Worm (Caenorhabditis elegans) whole organism, mixed stage, embryonic: ENCODE data around the gene ceh-16.

Experiments used
- lin-13 ChIP-seq: fragments of 150-350 bp; optimal IDR thresholded peaks from 2 replicates; lab custom pipeline; 2014; ENCODE audit warnings: missing biosample characterization, missing genetic modification characterization
- lsy-2 ChIP-seq: fragments of 150-350 bp; optimal IDR thresholded peaks from 2 replicates; lab custom pipeline; 2014; ENCODE audit warnings: missing biosample characterization, missing genetic modification characterization
- nhr-12 ChIP-seq: fragments of 150-350 bp; optimal IDR thresholded peaks from 2 replicates; lab custom pipeline; 2014; ENCODE audit warnings: missing biosample characterization, missing genetic modification characterization
- pha-4 ChIP-seq: fragments of 150-350 bp; optimal IDR thresholded peaks from 2 replicates; lab custom pipeline; 2018; ENCODE audit warnings: missing biosample characterization, missing genetic modification reagents, missing genetic modification characterization
- tbx-8 ChIP-seq: fragments of 200-800 bp; sonication (Bioruptor generic); optimal IDR thresholded peaks from 2 replicates; lab custom pipeline; 2018; ENCODE audit warnings: mild to moderate bottlenecking, missing genetic modification characterization, moderate library complexity, missing compliant biosample characterization

ce11 chrIII:8598961-8599360 lies 23.6 kb upstream of the ceh-16 start:
- TF ChIP-seq lin-13 (tag; lab: Kevin White, UChicago) (no peak), nhr-12 (tag; lab: Kevin White, UChicago) (no peak), tbx-8 (GFP tag; lab: Kevin White, UChicago) (no peak), pha-4 (tag; lab: Kevin White, UChicago) (no peak), lsy-2 (tag; lab: Kevin White, UChicago) (no peak)
